Fruit fly (Drosophila melanogaster) whole organism, adult: ENCODE data around the gene CG13409.

Source experiments
- CG11617 ChIP-seq: fragments of 200-800 bp; sonication (Bioruptor generic); optimal IDR thresholded peaks from 2 replicates; lab custom pipeline; 2017; ENCODE audit warnings: mild to moderate bottlenecking, missing biosample characterization, missing genetic modification reagents, missing genetic modification characterization
- CG14711 ChIP-seq: fragments of 200-800 bp; sonication (Bioruptor generic); optimal IDR thresholded peaks from 2 replicates; lab custom pipeline; 2018; ENCODE audit warnings: missing biosample characterization, mild to moderate bottlenecking, missing genetic modification characterization, moderate library complexity
- CG7045 ChIP-seq: fragments of 200-800 bp; sonication (Bioruptor generic); optimal IDR thresholded peaks from 2 replicates; lab custom pipeline; 2017; ENCODE audit warnings: missing biosample characterization, mild to moderate bottlenecking, missing genetic modification characterization
- Mnt ChIP-seq: fragments of 200-800 bp; sonication (Bioruptor generic); optimal IDR thresholded peaks from 2 replicates; lab custom pipeline; 2016; ENCODE audit warnings: missing biosample characterization, mild to moderate bottlenecking, missing genetic modification characterization

DNA sequence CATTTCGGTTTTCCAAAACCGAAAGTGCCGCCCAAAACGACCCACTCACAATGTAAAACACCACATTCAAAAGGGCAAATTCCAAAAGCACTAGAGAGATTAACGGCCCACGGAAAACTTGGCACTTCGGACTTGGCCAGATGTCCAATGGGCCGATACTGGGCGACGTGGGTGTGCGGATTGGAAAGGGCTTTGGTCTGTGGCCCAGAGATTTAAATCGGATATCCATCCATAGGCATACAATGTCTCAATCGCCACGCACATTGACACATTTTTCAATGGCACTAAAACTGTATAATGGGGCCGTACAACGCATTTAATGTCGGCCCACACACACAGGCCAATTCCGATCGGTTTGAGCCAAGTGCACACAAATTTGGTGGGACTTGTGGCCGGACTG, 8.7 kb upstream of the CG13409 start:
- TF ChIP-seq CG14711 (tag; lab: Kevin White, UChicago), result no peak
- TF ChIP-seq CG11617 (GFP tag; lab: Kevin White, UChicago), result no peak
- no peak for TF ChIP-seq CG7045 (GFP tag; lab: Kevin White, UChicago)
- TF ChIP-seq Mnt, result no peak
